Worm (Caenorhabditis elegans): ENCODE data around the gene golg-2.

- TF ChIP-seq lin-39 (tag; optimal IDR thresholded peaks at IDR 0.05) (no peak), ceh-82 (tag; optimal IDR thresholded peaks at IDR 0.05) (no peak), ZK546.5 (tag; optimal IDR thresholded peaks at IDR 0.05) (no peak), nhr-10 (tag; optimal IDR thresholded peaks at IDR 0.05) (no peak), fos-1 (tag; optimal IDR thresholded peaks at IDR 0.05) (peak; percentile 61), aly-2 (tag; optimal IDR thresholded peaks at IDR 0.05) (no peak)
Observed at ce11 chrII:5022381-5022855, 17.5 kb downstream of the golg-2 start, which contains the start of the genes nsy-1 and F59A6.13.

Measured in whole organism, L2 larva.